Worm (Caenorhabditis elegans) whole organism, L1 larva: ENCODE data around the gene klf-1.
"Not testable (repeated sequence)": the region's sequence is repeated elsewhere in the genome, so short reads cannot be mapped to it uniquely, and the experiment has no call there.

ENCODE experiments used
- C34B4.2 ChIP-seq: sonication (generic microtip); optimal IDR thresholded peaks from 2 replicates; lab custom pipeline; 2017; ENCODE audit warnings: mild to moderate bottlenecking, missing genetic modification characterization, missing compliant biosample characterization
- F16B12.6 ChIP-seq: fragments of 150-350 bp; optimal IDR thresholded peaks from 2 replicates; lab custom pipeline; 2014; ENCODE audit warnings: missing biosample characterization, missing genetic modification characterization
- ceh-63 ChIP-seq: fragments of 200-800 bp; sonication (Bioruptor generic); optimal IDR thresholded peaks from 2 replicates; lab custom pipeline; 2018; ENCODE audit warnings: mild to moderate bottlenecking, missing genetic modification characterization, missing compliant biosample characterization
- ceh-8 ChIP-seq: fragments of 200-800 bp; sonication (Bioruptor generic); optimal IDR thresholded peaks from 2 replicates; lab custom pipeline; 2018; ENCODE audit warnings: mild to moderate bottlenecking, missing genetic modification characterization, moderate library complexity, missing compliant biosample characterization
- ceh-82 ChIP-seq, 3 experiments: fragments of 150-350 bp in 1 of 3; sonication (generic microtip) in 2 of 3; optimal IDR thresholded peaks; 2 replicates each; lab custom pipeline; 2014 to 2017; ENCODE audit warnings: missing biosample characterization in 3 of 3, missing genetic modification characterization in 3 of 3
- dsc-1 ChIP-seq: sonication (generic microtip); optimal IDR thresholded peaks from 2 replicates; lab custom pipeline; 2016; ENCODE audit warnings: mild to moderate bottlenecking, missing genetic modification characterization, missing compliant biosample characterization
- efl-1 ChIP-seq, 4 experiments: fragments of 150-350 bp; optimal IDR thresholded peaks in 3 of 4; peaks in 1 of 4; 1 replicate in 1 of 4; 2 replicates in 3 of 4; lab custom pipeline; 2014; ENCODE audit warnings: missing biosample characterization in 2 of 4, missing genetic modification characterization in 2 of 4, missing genetic modification reagents in 2 of 4
- elt-2 ChIP-seq: sonication (generic microtip); optimal IDR thresholded peaks from 2 replicates; lab custom pipeline; 2016; ENCODE audit warnings: missing genetic modification characterization, mild to moderate bottlenecking, inconsistent platforms, missing compliant biosample characterization, missing genetic modification reagents
- fos-1 ChIP-seq: fragments of 150-350 bp; optimal IDR thresholded peaks from 2 replicates; lab custom pipeline; 2014; ENCODE audit warnings: missing biosample characterization, missing genetic modification characterization
- hlh-17 ChIP-seq: fragments of 200-800 bp; sonication (Bioruptor generic); optimal IDR thresholded peaks from 2 replicates; lab custom pipeline; 2018; ENCODE audit warnings: missing genetic modification characterization, mild to moderate bottlenecking, missing compliant biosample characterization, moderate library complexity, borderline replicate concordance
- hlh-4 ChIP-seq: sonication (generic microtip); optimal IDR thresholded peaks from 2 replicates; lab custom pipeline; 2016; ENCODE audit warnings: mild to moderate bottlenecking, missing genetic modification characterization, missing compliant biosample characterization
- hpl-2 ChIP-seq: fragments of 150-350 bp; optimal IDR thresholded peaks from 2 replicates; lab custom pipeline; 2014; ENCODE audit warnings: missing biosample characterization, missing genetic modification reagents, missing genetic modification characterization
- irx-1 ChIP-seq: sonication (generic microtip); optimal IDR thresholded peaks from 2 replicates; lab custom pipeline; 2016; ENCODE audit warnings: missing genetic modification characterization, missing compliant biosample characterization
- lin-13 ChIP-seq: fragments of 150-350 bp; optimal IDR thresholded peaks from 2 replicates; lab custom pipeline; 2014; ENCODE audit warnings: missing biosample characterization, missing genetic modification reagents, missing genetic modification characterization
- lin-14 ChIP-seq: fragments of 200-800 bp; sonication (Bioruptor generic); optimal IDR thresholded peaks from 2 replicates; lab custom pipeline; 2018; ENCODE audit warnings: mild to moderate bottlenecking, missing genetic modification characterization, moderate library complexity, missing compliant biosample characterization
- lsy-2 ChIP-seq, 2 experiments: fragments of 150-350 bp; optimal IDR thresholded peaks; 2 replicates each; lab custom pipeline; 2014; ENCODE audit warnings: missing biosample characterization in 2 of 2, missing genetic modification characterization in 2 of 2
- mdl-1 ChIP-seq, 2 experiments: fragments of 150-350 bp; optimal IDR thresholded peaks; 2 replicates each; lab custom pipeline; 2014 to 2017; ENCODE audit warnings: missing biosample characterization in 2 of 2, missing genetic modification characterization in 2 of 2, inconsistent platforms in 1 of 2
- mef-2 ChIP-seq: fragments of 150-350 bp; optimal IDR thresholded peaks from 2 replicates; lab custom pipeline; 2014; ENCODE audit warnings: missing biosample characterization, missing genetic modification characterization
- nhr-11 ChIP-seq: fragments of 150-350 bp; optimal IDR thresholded peaks from 2 replicates; lab custom pipeline; 2014; ENCODE audit warnings: missing biosample characterization, missing genetic modification characterization
- nhr-47 ChIP-seq: sonication (generic microtip); optimal IDR thresholded peaks from 2 replicates; lab custom pipeline; 2016; ENCODE audit warnings: mild to moderate bottlenecking, missing genetic modification characterization, moderate library complexity, missing compliant biosample characterization
- nhr-71 ChIP-seq: sonication (generic microtip); optimal IDR thresholded peaks from 2 replicates; lab custom pipeline; 2016; ENCODE audit warnings: mild to moderate bottlenecking, missing genetic modification characterization, moderate library complexity, missing compliant biosample characterization
- pag-3 ChIP-seq: sonication (generic microtip); optimal IDR thresholded peaks from 2 replicates; lab custom pipeline; 2017; ENCODE audit warnings: missing genetic modification characterization, mild to moderate bottlenecking, missing compliant biosample characterization, antibody characterized with exemption, borderline replicate concordance; ENCODE audit not compliant: insufficient read depth
- pax-3 ChIP-seq: fragments of 200-800 bp; sonication (Bioruptor generic); optimal IDR thresholded peaks from 2 replicates; lab custom pipeline; 2018; ENCODE audit warnings: mild to moderate bottlenecking, missing genetic modification characterization, moderate library complexity, missing compliant biosample characterization
- pqm-1 ChIP-seq: sonication (generic microtip); optimal IDR thresholded peaks from 3 replicates; lab custom pipeline; 2017; ENCODE audit warnings: missing biosample characterization, missing genetic modification characterization
- rnt-1 ChIP-seq: sonication (generic microtip); optimal IDR thresholded peaks from 2 replicates; lab custom pipeline; 2016; ENCODE audit warnings: mild to moderate bottlenecking, missing genetic modification characterization, moderate library complexity, missing compliant biosample characterization
- skn-1 ChIP-seq: fragments of 150-350 bp; optimal IDR thresholded peaks from 2 replicates; lab custom pipeline; 2014; ENCODE audit warnings: missing biosample characterization, missing genetic modification characterization
- snu-23 ChIP-seq: sonication (generic microtip); optimal IDR thresholded peaks from 2 replicates; lab custom pipeline; 2016; ENCODE audit warnings: missing genetic modification characterization, missing compliant biosample characterization
- sox-4 ChIP-seq: sonication (generic microtip); optimal IDR thresholded peaks from 2 replicates; lab custom pipeline; 2016; ENCODE audit warnings: missing genetic modification characterization, missing compliant biosample characterization
- tlp-1 ChIP-seq: fragments of 150-350 bp; optimal IDR thresholded peaks from 2 replicates; lab custom pipeline; 2014; ENCODE audit warnings: missing biosample characterization, missing genetic modification characterization
- unc-130 ChIP-seq: fragments of 150-350 bp; optimal IDR thresholded peaks from 2 replicates; lab custom pipeline; 2017; ENCODE audit warnings: missing biosample characterization, missing genetic modification characterization, inconsistent platforms
- xbp-1 ChIP-seq: sonication (generic microtip); optimal IDR thresholded peaks from 2 replicates; lab custom pipeline; 2016; ENCODE audit warnings: missing genetic modification characterization, missing compliant biosample characterization
- zag-1 ChIP-seq: fragments of 150-350 bp; optimal IDR thresholded peaks from 2 replicates; lab custom pipeline; 2014; ENCODE audit warnings: missing biosample characterization, missing genetic modification characterization
- ztf-4 ChIP-seq: fragments of 150-350 bp; optimal IDR thresholded peaks from 2 replicates; lab custom pipeline; 2014; ENCODE audit warnings: missing biosample characterization, missing genetic modification characterization

klf-1 gene

ce11 chrIII:2881117-2881516 lies 6.5 kb downstream of the klf-1 start (continued):
- TF ChIP-seq F16B12.6 (no peak), rnt-1 (tag; lab: Kevin White, UChicago) (peak; percentile 13), fos-1 (no peak), hlh-4 (tag; lab: Kevin White, UChicago) (no peak), ceh-82 (tag; optimal IDR thresholded peaks at IDR 0.05; lab: Kevin White, UChicago) (no peak), xbp-1 (tag; lab: Kevin White, UChicago) (peak; percentile 7), lin-13 (GFP tag; lab: Kevin White, UChicago) (no peak), tlp-1 (tag; lab: Kevin White, UChicago) (no peak), ceh-63 (no peak), mdl-1 (tag; optimal IDR thresholded peaks at IDR 0.05; lab: Kevin White, UChicago) (no peak), irx-1 (tag; lab: Kevin White, UChicago) (peak; percentile 24), C34B4.2 (tag; lab: Kevin White, UChicago) (no peak), snu-23 (GFP tag; lab: Kevin White, UChicago) (peak; percentile 32), sox-4 (no peak), ztf-4 (no peak), skn-1 (tag; lab: Kevin White, UChicago) (no peak), pqm-1 (tag; lab: Kevin White, UChicago) (no peak), nhr-47 (tag; lab: Kevin White, UChicago) (peak; percentile 38), pax-3 (no peak), zag-1 (tag; lab: Kevin White, UChicago) (no peak), hlh-17 (GFP tag; lab: Kevin White, UChicago) (no peak), unc-130 (no peak), elt-2 (no peak), nhr-11 (tag; lab: Kevin White, UChicago) (no peak)

DNA sequence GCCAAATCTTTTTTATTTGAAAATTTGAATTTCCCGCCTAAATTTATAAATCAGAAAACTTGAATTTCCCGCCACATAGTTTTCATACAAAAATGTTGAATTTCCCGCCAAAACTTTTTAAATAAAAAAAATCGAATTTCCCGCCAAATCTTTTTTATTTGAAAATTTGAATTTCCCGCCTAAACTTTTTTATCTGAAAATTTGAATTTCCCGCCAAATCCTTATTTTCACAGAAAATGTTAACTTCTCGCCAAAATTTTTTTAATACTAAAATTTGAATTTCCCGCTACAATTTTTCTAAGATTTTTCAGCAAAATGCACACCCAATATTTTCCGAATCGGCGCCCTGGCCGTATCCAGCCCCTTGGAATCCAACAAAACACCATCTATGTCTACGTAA lies 7.4 kb downstream of the klf-1 start, which contains the start of gene F56F11.2:
Gene F56F11.2, plus strand, starts transcription at position 301 of the 400 bp plus-strand sequence.
- TF ChIP-seq nhr-71 (tag; lab: Kevin White, UChicago); lsy-2 (tag; optimal IDR thresholded peaks at IDR 0.05; lab: Kevin White, UChicago); pag-3 (tag; lab: Kevin White, UChicago): not testable (repeated sequence)

DNA sequence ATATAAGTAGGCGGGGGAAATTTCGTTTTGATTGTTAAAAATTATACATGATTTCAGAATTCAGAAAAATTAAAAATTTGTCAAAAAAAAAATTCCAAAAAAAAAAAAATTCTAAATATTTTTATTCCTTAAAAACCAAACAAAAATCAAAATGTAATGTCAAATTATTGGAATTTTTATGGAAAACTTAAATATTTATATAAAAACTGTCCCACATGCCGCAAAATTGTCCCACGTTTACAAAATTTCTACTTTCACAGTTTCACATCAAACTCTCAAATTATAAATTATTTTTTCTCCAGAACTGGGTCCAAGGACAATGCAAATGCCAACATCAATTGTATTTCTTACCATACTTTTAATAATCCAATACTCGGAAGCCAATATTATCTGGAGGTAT lies 16.8 kb downstream of the klf-1 start, which contains the start of gene F56F11.1:
Gene F56F11.1, plus strand, starts transcription at position 301 of the 400 bp plus-strand sequence.
- TF ChIP-seq efl-1 (optimal IDR thresholded peaks at IDR 0.05; lab: Kevin White, UChicago) (no peak), efl-1 (GFP tag; optimal IDR thresholded peaks at IDR 0.05 in 1 of 2; lab: Kevin White, UChicago) (peak in 1 of 2 experiments; percentile 41), dsc-1 (tag; lab: Kevin White, UChicago) (no peak)
- TF ChIP-seq, all 84 proteins: peak for 1

DNA sequence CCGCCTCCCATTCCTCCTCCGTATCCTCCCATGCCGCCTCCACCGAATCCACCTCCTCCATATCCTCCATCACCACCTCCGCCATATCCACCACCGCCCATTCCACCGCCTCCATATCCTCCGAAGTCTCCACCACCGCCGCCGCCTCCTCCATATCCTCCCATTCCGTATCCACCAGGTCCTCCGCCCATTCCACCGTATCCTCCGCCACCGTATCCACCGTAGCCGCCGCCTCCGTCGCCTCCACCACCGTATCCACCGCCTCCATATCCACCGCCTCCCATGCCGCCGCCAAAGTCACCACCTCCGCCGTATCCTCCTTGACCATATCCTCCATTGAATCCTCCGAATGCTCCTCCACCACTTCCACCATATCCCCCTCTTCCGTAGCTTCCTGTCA lies 25.1 kb downstream of the klf-1 start:
- TF ChIP-seq ceh-8 (GFP tag; lab: Kevin White, UChicago) (peak; percentile 16), hpl-2 (GFP tag; lab: Kevin White, UChicago) (no peak)

DNA sequence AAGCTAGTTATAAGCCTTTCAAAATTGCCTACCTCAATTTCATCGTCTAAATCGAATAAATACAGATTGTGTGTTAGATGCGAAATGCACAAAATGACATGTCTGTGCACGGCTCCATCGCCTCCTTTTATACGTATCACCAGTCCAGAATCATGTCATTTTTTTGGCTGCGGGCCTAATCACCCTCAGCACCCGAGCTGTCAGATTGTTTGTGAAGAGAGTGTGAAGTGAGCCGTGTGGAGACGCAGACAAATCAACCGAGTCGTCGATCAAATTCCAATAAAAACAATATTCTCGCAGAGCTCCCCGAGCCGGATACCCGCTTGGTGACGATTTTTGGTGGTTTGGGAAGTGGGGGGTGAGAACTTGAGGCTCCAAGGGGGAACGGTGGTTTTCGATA lies 26.5 kb downstream of the klf-1 start, which contains the start of gene idpa-1:
Gene idpa-1, minus strand, starts transcription at position 101 of the 400 bp plus-strand sequence.
- TF ChIP-seq efl-1 (optimal IDR thresholded peaks at IDR 0.05; lab: Kevin White, UChicago) (no peak), efl-1 (GFP tag; optimal IDR thresholded peaks at IDR 0.05 in 1 of 2; lab: Kevin White, UChicago) (peak in 1 of 2 experiments; percentile 68), mef-2 (tag; lab: Kevin White, UChicago) (no peak)

DNA sequence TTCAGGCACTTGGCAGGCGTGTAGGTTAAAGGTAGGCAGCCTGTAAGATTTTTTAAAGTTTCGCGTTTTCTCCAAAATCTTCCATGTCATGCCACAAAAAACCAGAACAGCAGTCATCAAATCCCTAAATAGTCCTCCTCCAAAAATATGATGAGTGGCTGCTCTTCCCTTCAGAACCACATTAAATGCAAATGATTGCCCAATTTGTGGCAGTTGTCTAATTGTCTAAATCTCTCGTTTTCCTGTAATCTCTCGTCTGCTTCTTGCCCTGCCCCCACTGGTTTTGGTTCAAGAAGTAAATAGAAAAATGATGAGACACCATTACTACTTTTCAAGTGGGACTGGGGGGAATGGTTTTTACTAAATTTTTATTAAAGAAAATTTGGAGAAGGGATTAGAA lies 29.5 kb downstream of the klf-1 start:
- TF ChIP-seq efl-1 (optimal IDR thresholded peaks at IDR 0.05; lab: Kevin White, UChicago): no peak
- no peak for TF ChIP-seq efl-1 (GFP tag; optimal IDR thresholded peaks at IDR 0.05 in 1 of 2; lab: Kevin White, UChicago)
- TF ChIP-seq lin-14 (GFP tag; lab: Kevin White, UChicago): peak; percentile 7
